Fruit fly (Drosophila melanogaster): Measurements from ENCODE around the gene CG31751.

CG31751 gene

dm6 chr2L:18676948-18677820, at the start of gene CG31751, which contains the start of gene Mst36Fa:
Gene CG31751, plus strand, starts transcription at chr2L:18677221.
Gene Mst36Fa, minus strand, starts transcription at chr2L:18676998.
- peak; percentile 65 for TF ChIP-seq CG18764 (GFP tag; optimal IDR thresholded peaks at IDR 0.05)
- TF ChIP-seq CG3065 (GFP tag; optimal IDR thresholded peaks at IDR 0.05) = peak; percentile 74
- peak; percentile 82 for TF ChIP-seq CG10431 (GFP tag; optimal IDR thresholded peaks at IDR 0.05)
- TF ChIP-seq pnt (GFP tag; optimal IDR thresholded peaks at IDR 0.05) = peak; percentile 55
- peak; percentile 29 for TF ChIP-seq lilli (GFP tag; optimal IDR thresholded peaks at IDR 0.05)
- TF ChIP-seq CG11085 (GFP tag; IDR thresholded peaks at IDR 0.05) = 0 out of 2 replicates have a peak, but pooled peaks have one; percentile 30
- no peak for TF ChIP-seq Elba2 (GFP tag; optimal IDR thresholded peaks at IDR 0.05)
- TF ChIP-seq CG16815 (GFP tag; optimal IDR thresholded peaks at IDR 0.05) = no peak
- peak; percentile 47 for TF ChIP-seq HLH54F (GFP tag; optimal IDR thresholded peaks at IDR 0.05)
- TF ChIP-seq Hand (GFP tag; optimal IDR thresholded peaks at IDR 0.05) = peak; percentile 61
- no peak for TF ChIP-seq C15 (GFP tag; IDR thresholded peaks at IDR 0.05)
- peak; percentile 87 for TF ChIP-seq cg (GFP tag; optimal IDR thresholded peaks at IDR 0.05)
- TF ChIP-seq CG13123 (GFP tag; optimal IDR thresholded peaks at IDR 0.05) = peak; percentile 79
- no peak for TF ChIP-seq CG2129 (GFP tag; IDR thresholded peaks at IDR 0.05; ENCODE audit: partially characterized antibody)
- peak; percentile 67 for TF ChIP-seq CG13424 (tag; optimal IDR thresholded peaks at IDR 0.05)
- TF ChIP-seq cad (GFP tag; optimal IDR thresholded peaks at IDR 0.05) = no peak
- peak; percentile 83 for TF ChIP-seq CG11456 (GFP tag; IDR thresholded peaks at IDR 0.05)
- peak; percentile 84 for TF ChIP-seq Camta (GFP tag; optimal IDR thresholded peaks at IDR 0.05)
- TF ChIP-seq phol (tag; optimal IDR thresholded peaks at IDR 0.05) = peak; percentile 9
- TF ChIP-seq CG8765 (GFP tag; IDR thresholded peaks at IDR 0.05) = no peak
- peak; percentile 76 for TF ChIP-seq Bdp1 (GFP tag; optimal IDR thresholded peaks at IDR 0.05)
- TF ChIP-seq CG7271 (tag; optimal IDR thresholded peaks at IDR 0.05) = no peak
- TF ChIP-seq NC2α (GFP tag; optimal IDR thresholded peaks at IDR 0.05) = peak; percentile 43
- TF ChIP-seq CG10654 (GFP tag; optimal IDR thresholded peaks at IDR 0.05) = peak; percentile 75
- peak in 1 of 3 experiments; percentile 34 for TF ChIP-seq lola (GFP tag; optimal IDR thresholded peaks at IDR 0.05)
- no peak for TF ChIP-seq hb (GFP tag; IDR thresholded peaks at IDR 0.05; ENCODE audit: partially characterized antibody)
- peak; percentile 52 for TF ChIP-seq Hr3 (GFP tag; optimal IDR thresholded peaks at IDR 0.05)
- TF ChIP-seq Hr39 (optimal IDR thresholded peaks at IDR 0.05) = no peak
- TF ChIP-seq CG5245 (GFP tag; optimal IDR thresholded peaks at IDR 0.05) = peak; percentile 28
- no peak for TF ChIP-seq h (optimal IDR thresholded peaks at IDR 0.05)
- TF ChIP-seq Tbp (GFP tag; optimal IDR thresholded peaks at IDR 0.05) = no peak
- peak; percentile 39; the same call in 2 of the 3 replicates for TF ChIP-seq H15 (GFP tag; IDR thresholded peaks at IDR 0.05)
- peak; percentile 74 for TF ChIP-seq CG9817 (tag; optimal IDR thresholded peaks at IDR 0.05)
- TF ChIP-seq croc (GFP tag; conservative IDR thresholded peaks at IDR 0.05) = no peak
- TF ChIP-seq CG14860 (GFP tag; IDR thresholded peaks at IDR 0.05; ENCODE audit: partially characterized antibody) = no peak
- TF ChIP-seq CG13775 (GFP tag; optimal IDR thresholded peaks at IDR 0.05) = peak; percentile 43
- peak; percentile 92 for TF ChIP-seq Fer1 (GFP tag; optimal IDR thresholded peaks at IDR 0.05)
- TF ChIP-seq CG10321 (GFP tag; IDR thresholded peaks at IDR 0.05) = no peak
- TF ChIP-seq CG3838 (GFP tag; optimal IDR thresholded peaks at IDR 0.05) = peak; percentile 75
- peak; percentile 88 for TF ChIP-seq CG7556 (GFP tag; optimal IDR thresholded peaks at IDR 0.05)
- no peak for TF ChIP-seq hkb (optimal IDR thresholded peaks at IDR 0.05)
- TF ChIP-seq hkb (GFP tag; IDR thresholded peaks at IDR 0.05) = peak; percentile 79
- no peak for TF ChIP-seq prd (optimal IDR thresholded peaks at IDR 0.05)
- no peak for TF ChIP-seq prd (GFP tag; IDR thresholded peaks at IDR 0.05)
- TF ChIP-seq CG16779 (GFP tag; IDR thresholded peaks at IDR 0.05) = peak; percentile 79
- peak; percentile 81 for TF ChIP-seq CG15269 (tag; optimal IDR thresholded peaks at IDR 0.05)
- no peak for TF ChIP-seq hbn (GFP tag; IDR thresholded peaks at IDR 0.05; ENCODE audit: partially characterized antibody)
- no peak for TF ChIP-seq Dfd (GFP tag; optimal IDR thresholded peaks at IDR 0.05)
- peak; percentile 68 for TF ChIP-seq Mad (GFP tag; optimal IDR thresholded peaks at IDR 0.05)
- peak; percentile 95 for TF ChIP-seq Hmr (GFP tag; optimal IDR thresholded peaks at IDR 0.05)

Measured in whole organism, embryonic.